Worm (Caenorhabditis elegans) whole organism, dauer: ENCODE data around the gene pgl-1.

ENCODE experiments used
- unc-62 ChIP-seq: sonication (generic microtip); optimal IDR thresholded peaks from 2 replicates; lab custom pipeline; 2017; ENCODE audit warnings: missing biosample characterization, missing genetic modification reagents, missing genetic modification characterization

Gene pgl-1

ce11 chrIV:6954682-6955081 lies 22.4 kb downstream of the pgl-1 start:
- no peak for TF ChIP-seq unc-62 (GFP tag; lab: Kevin White, UChicago)

ce11 chrIV:6951259-6951658 lies 25.9 kb downstream of the pgl-1 start:
- no peak for TF ChIP-seq unc-62 (GFP tag; lab: Kevin White, UChicago)

- TF ChIP-seq unc-62 (GFP tag; lab: Kevin White, UChicago) = no peak
Measured at ce11 chrIV:6946832-6947231, 30.3 kb downstream of the pgl-1 start.

- TF ChIP-seq unc-62 (GFP tag; lab: Kevin White, UChicago) = no peak
Measured at ce11 chrIV:6941101-6941500, 36.0 kb downstream of the pgl-1 start.

ce11 chrIV:6937548-6937947 lies 39.6 kb downstream of the pgl-1 start, which contains the start of gene npr-12:
TSS of gene npr-12 (minus strand) at chrIV:6937648.
- no peak for TF ChIP-seq unc-62 (GFP tag; lab: Kevin White, UChicago)

ce11 chrIV:6928417-6928816 lies 48.7 kb downstream of the pgl-1 start, which contains the start of gene cest-6:
TSS of gene cest-6 (minus strand) at chrIV:6928517.
- no peak for TF ChIP-seq unc-62 (GFP tag; lab: Kevin White, UChicago)

ce11 chrIV:6925520-6925919 lies 51.6 kb downstream of the pgl-1 start:
- no peak for TF ChIP-seq unc-62 (GFP tag; lab: Kevin White, UChicago)
